Fruit fly (Drosophila melanogaster) whole organism, embryonic: Measurements from ENCODE around the gene Pgant2.

Source experiments
- Aef1 ChIP-seq: fragments of 200-800 bp; sonication (Bioruptor generic); IDR thresholded peaks from 3 replicates; pipeline ENCODE4 v1.3.6; 2022; ENCODE audit warnings: missing biosample characterization, missing genetic modification characterization
- Atf-2 ChIP-seq: fragments of 200-800 bp; sonication (Bioruptor generic); optimal IDR thresholded peaks from 2 replicates; lab custom pipeline; 2016; ENCODE audit warnings: missing biosample characterization, missing genetic modification characterization
- BEAF-32 ChIP-seq: fragments of 200-800 bp; sonication (Bioruptor generic); optimal IDR thresholded peaks from 3 replicates; lab custom pipeline; 2017; ENCODE audit warnings: missing biosample characterization, missing genetic modification characterization, mild to moderate bottlenecking, moderate library complexity, missing genetic modification reagents
- Bgb ChIP-seq: fragments of 200-800 bp; sonication (Bioruptor generic); IDR thresholded peaks from 2 replicates; pipeline ENCODE4 v1.3.6; 2022; ENCODE audit warnings: missing biosample characterization, missing genetic modification characterization; ENCODE audit not compliant: partially characterized antibody
- CG10147 ChIP-seq: fragments of 200-800 bp; sonication (Bioruptor generic); optimal IDR thresholded peaks from 2 replicates; lab custom pipeline; 2019; ENCODE audit warnings: missing biosample characterization, mild to moderate bottlenecking, missing genetic modification characterization, moderate library complexity
- CG11247 ChIP-seq: fragments of 200-800 bp; sonication (Bioruptor generic); IDR thresholded peaks from 2 replicates; pipeline ENCODE4 v1.3.6; 2022; ENCODE audit warnings: missing biosample characterization, missing genetic modification characterization
- CG12299 ChIP-seq: fragments of 200-800 bp; sonication (Bioruptor generic); optimal IDR thresholded peaks from 2 replicates; lab custom pipeline; 2018; ENCODE audit warnings: missing biosample characterization, mild to moderate bottlenecking, missing genetic modification characterization
- CG12391 ChIP-seq: fragments of 200-800 bp; sonication (Bioruptor generic); optimal IDR thresholded peaks from 3 replicates; lab custom pipeline; 2018; ENCODE audit warnings: missing biosample characterization, mild to moderate bottlenecking, missing genetic modification characterization, moderate library complexity
- CG14014 ChIP-seq: fragments of 200-800 bp; sonication (Bioruptor generic); IDR thresholded peaks from 2 replicates; pipeline ENCODE4 v1.3.6; 2022; ENCODE audit warnings: missing biosample characterization, missing genetic modification characterization
- CG14710 ChIP-seq: fragments of 200-800 bp; sonication (Bioruptor generic); optimal IDR thresholded peaks from 3 replicates; lab custom pipeline; 2019; ENCODE audit warnings: missing biosample characterization, mild to moderate bottlenecking, missing genetic modification characterization, moderate library complexity
- CG14860 ChIP-seq: fragments of 200-800 bp; sonication (Bioruptor generic); IDR thresholded peaks from 3 replicates; pipeline ENCODE4 v1.3.6; 2022; ENCODE audit warnings: missing biosample characterization, missing genetic modification characterization; ENCODE audit not compliant: partially characterized antibody
- CG15601 ChIP-seq: fragments of 200-800 bp; sonication (Bioruptor generic); optimal IDR thresholded peaks from 3 replicates; lab custom pipeline; 2019; ENCODE audit warnings: missing biosample characterization, mild to moderate bottlenecking, missing genetic modification characterization, moderate library complexity
- CG16815 ChIP-seq: fragments of 200-800 bp; sonication (Bioruptor generic); optimal IDR thresholded peaks from 3 replicates; lab custom pipeline; 2017; ENCODE audit warnings: missing biosample characterization, mild to moderate bottlenecking, missing genetic modification characterization
- CG17359 ChIP-seq: fragments of 200-800 bp; sonication (Bioruptor generic); optimal IDR thresholded peaks from 3 replicates; lab custom pipeline; 2018; ENCODE audit warnings: missing biosample characterization, mild to moderate bottlenecking, missing genetic modification characterization, moderate library complexity
- CG17802 ChIP-seq: fragments of 200-800 bp; sonication (Bioruptor generic); optimal IDR thresholded peaks from 2 replicates; lab custom pipeline; 2018; ENCODE audit warnings: missing biosample characterization, mild to moderate bottlenecking, missing genetic modification characterization, moderate library complexity
- CG2889 ChIP-seq: fragments of 200-800 bp; sonication (Bioruptor generic); IDR thresholded peaks from 3 replicates; pipeline ENCODE4 v1.3.6; 2022; ENCODE audit warnings: missing biosample characterization, missing genetic modification characterization
- CG3847 ChIP-seq: fragments of 200-800 bp; sonication (Bioruptor generic); IDR thresholded peaks from 2 replicates; pipeline ENCODE4 v1.3.6; 2022; ENCODE audit warnings: missing biosample characterization, missing genetic modification characterization
- CG7271 ChIP-seq: fragments of 200-800 bp; sonication (Bioruptor generic); optimal IDR thresholded peaks from 2 replicates; lab custom pipeline; 2018; ENCODE audit warnings: missing biosample characterization, mild to moderate bottlenecking, missing genetic modification characterization, moderate library complexity
- CG7987 ChIP-seq: fragments of 200-800 bp; sonication (Bioruptor generic); optimal IDR thresholded peaks from 2 replicates; lab custom pipeline; 2018; ENCODE audit warnings: missing biosample characterization, mild to moderate bottlenecking, missing genetic modification characterization, moderate library complexity
- CG8359 ChIP-seq: fragments of 200-800 bp; sonication (Bioruptor generic); optimal IDR thresholded peaks from 2 replicates; lab custom pipeline; 2017; ENCODE audit warnings: missing biosample characterization, mild to moderate bottlenecking, missing genetic modification characterization, borderline replicate concordance
- CG9797 ChIP-seq: fragments of 200-800 bp; sonication (Bioruptor generic); optimal IDR thresholded peaks from 3 replicates; lab custom pipeline; 2018; ENCODE audit warnings: missing biosample characterization, mild to moderate bottlenecking, missing genetic modification characterization
- CHES-1-like ChIP-seq: fragments of 200-800 bp; sonication (Bioruptor generic); optimal IDR thresholded peaks from 2 replicates; lab custom pipeline; 2016; ENCODE audit warnings: missing biosample characterization, missing genetic modification characterization
- Chrac-16 ChIP-seq: fragments of 200-800 bp; sonication (Bioruptor generic); optimal IDR thresholded peaks from 3 replicates; lab custom pipeline; 2016; ENCODE audit warnings: missing biosample characterization, missing genetic modification characterization
- Dip2 ChIP-seq: fragments of 200-800 bp; sonication (Bioruptor generic); IDR thresholded peaks from 2 replicates; pipeline ENCODE4 v1.3.6; 2022; ENCODE audit warnings: missing biosample characterization, missing genetic modification characterization
- E2f2 ChIP-seq: fragments of 200-800 bp; sonication (Bioruptor generic); IDR thresholded peaks from 2 replicates; pipeline ENCODE4 v1.3.6; 2022; ENCODE audit warnings: missing biosample characterization, missing genetic modification characterization
- HLH4C ChIP-seq: fragments of 200-800 bp; sonication (Bioruptor generic); IDR thresholded peaks from 3 replicates; pipeline ENCODE4 v1.3.6; 2022; ENCODE audit warnings: missing biosample characterization, missing genetic modification characterization; ENCODE audit not compliant: partially characterized antibody
- HmgZ ChIP-seq: fragments of 200-800 bp; sonication (Bioruptor generic); optimal IDR thresholded peaks from 2 replicates; lab custom pipeline; 2018; ENCODE audit warnings: missing biosample characterization, mild to moderate bottlenecking, missing genetic modification characterization
- Hr51 ChIP-seq, 2 experiments: fragments of 200-800 bp; sonication (Bioruptor generic); optimal IDR thresholded peaks; 2 replicates in 1 of 2; 3 replicates in 1 of 2; lab custom pipeline; 2016 to 2018; ENCODE audit warnings: missing biosample characterization in 2 of 2, missing genetic modification characterization in 2 of 2, mild to moderate bottlenecking in 1 of 2, moderate library complexity in 1 of 2
- Jarid2 ChIP-seq: fragments of 200-800 bp; sonication (Bioruptor generic); optimal IDR thresholded peaks from 3 replicates; lab custom pipeline; 2017; ENCODE audit warnings: mild to moderate bottlenecking, missing biosample characterization, missing genetic modification reagents, missing genetic modification characterization
- Lhr ChIP-seq: fragments of 200-800 bp; sonication (Bioruptor generic); optimal IDR thresholded peaks from 3 replicates; lab custom pipeline; 2017; ENCODE audit warnings: mild to moderate bottlenecking, missing biosample characterization, missing genetic modification reagents, missing genetic modification characterization
- Myb ChIP-seq: fragments of 200-800 bp; sonication (Bioruptor generic); optimal IDR thresholded peaks from 2 replicates; lab custom pipeline; 2016; ENCODE audit warnings: missing biosample characterization, missing genetic modification characterization
- Neu2 ChIP-seq: fragments of 200-800 bp; sonication (Bioruptor generic); optimal IDR thresholded peaks from 3 replicates; lab custom pipeline; 2016; ENCODE audit warnings: missing biosample characterization, missing genetic modification characterization, borderline replicate concordance
- Optix ChIP-seq: fragments of 200-800 bp; sonication (Bioruptor generic); IDR thresholded peaks from 3 replicates; pipeline ENCODE4 v1.3.6; 2022; ENCODE audit warnings: missing biosample characterization, missing genetic modification characterization
- Pdp1 ChIP-seq, 2 experiments: fragments of 200-800 bp; sonication (Bioruptor generic); optimal IDR thresholded peaks; 3 replicates each; lab custom pipeline; 2016; ENCODE audit warnings: missing biosample characterization in 2 of 2, missing genetic modification characterization in 2 of 2, mild to moderate bottlenecking in 1 of 2, moderate library complexity in 1 of 2
- Sox100B ChIP-seq: fragments of 200-800 bp; sonication (Bioruptor generic); optimal IDR thresholded peaks from 3 replicates; lab custom pipeline; 2018; ENCODE audit warnings: missing biosample characterization, mild to moderate bottlenecking, missing genetic modification characterization
- chinmo ChIP-seq: fragments of 200-800 bp; sonication (Bioruptor generic); IDR thresholded peaks from 4 replicates; pipeline ENCODE4 v1.3.6; 2022; ENCODE audit warnings: missing biosample characterization, missing genetic modification characterization; ENCODE audit not compliant: partially characterized antibody
- crc ChIP-seq: fragments of 200-800 bp; sonication (Bioruptor generic); optimal IDR thresholded peaks from 2 replicates; lab custom pipeline; 2016; ENCODE audit warnings: missing biosample characterization, missing genetic modification characterization
- cwo ChIP-seq: fragments of 200-800 bp; sonication (Bioruptor generic); optimal IDR thresholded peaks from 3 replicates; lab custom pipeline; 2017; ENCODE audit warnings: missing biosample characterization, missing genetic modification characterization, mild to moderate bottlenecking, moderate library complexity, missing genetic modification reagents
- dan ChIP-seq: fragments of 200-800 bp; sonication (Bioruptor generic); IDR thresholded peaks from 2 replicates; pipeline ENCODE4 v1.3.6; 2022; ENCODE audit warnings: missing biosample characterization, missing genetic modification characterization
- dimm ChIP-seq: fragments of 200-800 bp; sonication (Bioruptor generic); IDR thresholded peaks from 2 replicates; pipeline ENCODE4 v1.3.6; 2022; ENCODE audit warnings: missing biosample characterization, missing genetic modification characterization
- exex ChIP-seq: fragments of 200-800 bp; sonication (Bioruptor generic); optimal IDR thresholded peaks from 4 replicates; lab custom pipeline; 2018; ENCODE audit warnings: missing biosample characterization, mild to moderate bottlenecking, missing genetic modification characterization, moderate library complexity
- fd3F ChIP-seq: fragments of 200-800 bp; sonication (Bioruptor generic); optimal IDR thresholded peaks from 2 replicates; lab custom pipeline; 2018; ENCODE audit warnings: missing biosample characterization, mild to moderate bottlenecking, missing genetic modification characterization, moderate library complexity
- hb ChIP-seq: fragments of 200-800 bp; sonication (Bioruptor generic); IDR thresholded peaks from 3 replicates; pipeline ENCODE4 v1.3.6; 2022; ENCODE audit warnings: missing biosample characterization, missing genetic modification characterization; ENCODE audit not compliant: partially characterized antibody
- ken ChIP-seq: fragments of 200-800 bp; sonication (Bioruptor generic); IDR thresholded peaks from 3 replicates; pipeline ENCODE4 v1.3.6; 2022; ENCODE audit warnings: missing biosample characterization, missing genetic modification characterization
- nerfin-1 ChIP-seq: fragments of 200-800 bp; sonication (Bioruptor generic); optimal IDR thresholded peaks from 3 replicates; lab custom pipeline; 2019; ENCODE audit warnings: missing biosample characterization, mild to moderate bottlenecking, missing genetic modification characterization, moderate library complexity
- sim ChIP-seq: fragments of 200-800 bp; sonication (Bioruptor generic); IDR thresholded peaks from 2 replicates; pipeline ENCODE4 v1.3.6; 2022; ENCODE audit warnings: missing biosample characterization, missing genetic modification characterization
- so ChIP-seq: fragments of 200-800 bp; sonication (Bioruptor generic); IDR thresholded peaks from 3 replicates; pipeline ENCODE4 v1.3.6; 2022; ENCODE audit warnings: missing biosample characterization, missing genetic modification characterization
- tna ChIP-seq: fragments of 200-800 bp; sonication (Bioruptor generic); IDR thresholded peaks from 2 replicates; pipeline ENCODE4 v1.3.6; 2022; ENCODE audit warnings: missing biosample characterization, missing genetic modification characterization; ENCODE audit not compliant: partially characterized antibody
- zfh2 ChIP-seq: fragments of 200-800 bp; sonication (Bioruptor generic); optimal IDR thresholded peaks from 2 replicates; lab custom pipeline; 2016; ENCODE audit warnings: missing biosample characterization, missing genetic modification characterization

The Pgant2 gene

dm6 chr2L:3440322-3440721 is 13.8 kb upstream of the Pgant2 start (continued):
- TF ChIP-seq Jarid2 (GFP tag; lab: Kevin White, UChicago) (peak; percentile 21), cwo (GFP tag; lab: Kevin White, UChicago) (peak; percentile 93), Bgb (no peak), CG12391 (tag; lab: Kevin White, UChicago) (peak; percentile 69), Atf-2 (GFP tag; lab: Kevin White, UChicago) (peak; percentile 41), CG7271 (no peak), CG2889 (GFP tag; lab: Robert Waterston, UW) (peak; percentile 76), CG17802 (tag; lab: Kevin White, UChicago) (peak; percentile 33), zfh2 (GFP tag; lab: Kevin White, UChicago) (peak; percentile 16), nerfin-1 (peak; percentile 47), Neu2 (GFP tag; lab: Kevin White, UChicago) (no peak), dimm (GFP tag; lab: Robert Waterston, UW) (peak; percentile 57), CG16815 (GFP tag; lab: Kevin White, UChicago) (peak; percentile 25), CG14710 (tag; lab: Kevin White, UChicago) (peak; percentile 42), Hr51 (GFP tag; optimal IDR thresholded peaks at IDR 0.05; lab: Kevin White, UChicago) (peak; percentile 40 to 80), so (GFP tag; lab: Robert Waterston, UW) (peak; percentile 74; the same call in 2 of the 3 replicates), CHES-1-like (GFP tag; lab: Kevin White, UChicago) (peak; percentile 46), tna (no peak), CG8359 (GFP tag; lab: Kevin White, UChicago) (peak; percentile 25), sim (0 out of 2 replicates have a peak, but pooled peaks have one; percentile 50), Sox100B (GFP tag; lab: Kevin White, UChicago) (peak; percentile 48), chinmo (GFP tag; lab: Robert Waterston, UW) (0 out of 4 replicates have a peak, but pooled peaks have one; percentile 30), CG9797 (GFP tag; lab: Kevin White, UChicago) (no peak), dan (GFP tag; lab: Robert Waterston, UW) (no peak), E2f2 (GFP tag; lab: Robert Waterston, UW) (peak; percentile 49), exex (tag; lab: Kevin White, UChicago) (no peak), CG15601 (tag; lab: Kevin White, UChicago) (no peak), CG17359 (tag; lab: Kevin White, UChicago) (peak; percentile 84), CG12299 (tag; lab: Kevin White, UChicago) (no peak), CG11247 (GFP tag; lab: Robert Waterston, UW) (peak; percentile 58; the same call in 1 of the 2 replicates), Pdp1 (GFP tag; optimal IDR thresholded peaks at IDR 0.05; lab: Kevin White, UChicago) (no peak), Optix (GFP tag; lab: Robert Waterston, UW) (peak; percentile 76; the same call in 2 of the 3 replicates), crc (GFP tag; lab: Kevin White, UChicago) (peak; percentile 17), ken (GFP tag; lab: Robert Waterston, UW) (no peak), BEAF-32 (GFP tag; lab: Kevin White, UChicago) (no peak), CG14014 (GFP tag; lab: Robert Waterston, UW) (peak; percentile 68), CG3847 (GFP tag; lab: Robert Waterston, UW) (peak; percentile 30; the same call in 1 of the 2 replicates), Aef1 (GFP tag; lab: Robert Waterston, UW) (peak; percentile 44), CG7987 (GFP tag; lab: Kevin White, UChicago) (peak; percentile 9), Dip2 (GFP tag; lab: Robert Waterston, UW) (0 out of 2 replicates have a peak, but pooled peaks have one; percentile 25), fd3F (GFP tag; lab: Kevin White, UChicago) (no peak), hb (GFP tag; lab: Robert Waterston, UW) (no peak), Myb (GFP tag; lab: Kevin White, UChicago) (peak; percentile 7), Chrac-16 (peak; percentile 59), HLH4C (no peak), Lhr (GFP tag; lab: Kevin White, UChicago) (no peak), CG14860 (no peak), CG10147 (GFP tag; lab: Kevin White, UChicago) (no peak), HmgZ (no peak)
